Fruit fly (Drosophila melanogaster): Measurements from ENCODE around the gene Pomp.

The Pomp gene

dm6 chr2L:20796758-20797514 lies 9.5 kb downstream of the Pomp start, which contains the start of gene vari (continued):
- TF ChIP-seq CG17361 (GFP tag; IDR thresholded peaks at IDR 0.05) (peak; percentile 37; the same call in 1 of the 3 replicates), CG34224 (GFP tag; IDR thresholded peaks at IDR 0.05; ENCODE audit: partially characterized antibody) (peak; percentile 12; the same call in 1 of the 3 replicates), Bgb (GFP tag; IDR thresholded peaks at IDR 0.05; ENCODE audit: partially characterized antibody) (peak; percentile 60), org-1 (GFP tag; optimal IDR thresholded peaks at IDR 0.05) (no peak), CG13287 (GFP tag; IDR thresholded peaks at IDR 0.05; ENCODE audit: partially characterized antibody) (peak; percentile 22; the same call in 1 of the 2 replicates), CG4360 (GFP tag; IDR thresholded peaks at IDR 0.05) (peak; percentile 57; the same call in 1 of the 2 replicates), eve (GFP tag; optimal IDR thresholded peaks at IDR 0.05) (peak in 1 of 2 experiments; percentile 59), CG17359 (tag; optimal IDR thresholded peaks at IDR 0.05) (peak; percentile 1), Blimp-1 (GFP tag; optimal IDR thresholded peaks at IDR 0.05) (no peak), Meics (GFP tag; optimal IDR thresholded peaks at IDR 0.05) (no peak), CG6654 (GFP tag; optimal IDR thresholded peaks at IDR 0.05) (no peak), CG13296 (GFP tag; optimal IDR thresholded peaks at IDR 0.05) (peak; percentile 26), slp2 (GFP tag; optimal IDR thresholded peaks at IDR 0.05) (no peak), rib (GFP tag; IDR thresholded peaks at IDR 0.05) (0 out of 2 replicates have a peak, but pooled peaks have one; percentile 40), corto (GFP tag; optimal IDR thresholded peaks at IDR 0.05) (no peak), dysf (GFP tag; IDR thresholded peaks at IDR 0.05) (peak; percentile 51; the same call in 1 of the 3 replicates), Dref (GFP tag; IDR thresholded peaks at IDR 0.05) (0 out of 2 replicates have a peak, but pooled peaks have one; percentile 50), Abd-B (GFP tag; optimal IDR thresholded peaks at IDR 0.05) (peak; percentile 45), Antp (GFP tag; optimal IDR thresholded peaks at IDR 0.05) (no peak), CG12299 (tag; optimal IDR thresholded peaks at IDR 0.05) (no peak), Mrtf (GFP tag; IDR thresholded peaks at IDR 0.05) (0 out of 3 replicates have a peak, but pooled peaks have one; percentile 12), CG12744 (GFP tag; optimal IDR thresholded peaks at IDR 0.05) (no peak), chinmo (GFP tag; IDR thresholded peaks at IDR 0.05; ENCODE audit: partially characterized antibody) (peak; percentile 87; the same call in 3 of the 4 replicates), stc (GFP tag; IDR thresholded peaks at IDR 0.05) (peak; percentile 13; the same call in 1 of the 2 replicates), tna (GFP tag; IDR thresholded peaks at IDR 0.05; ENCODE audit: partially characterized antibody) (0 out of 2 replicates have a peak, but pooled peaks have one; percentile 26), CG13894 (tag; optimal IDR thresholded peaks at IDR 0.05) (peak; percentile 61), CG13624 (GFP tag; optimal IDR thresholded peaks at IDR 0.05) (peak; percentile 14), wek (GFP tag; optimal IDR thresholded peaks at IDR 0.05) (no peak), bigmax (GFP tag; optimal IDR thresholded peaks at IDR 0.05) (no peak), Nf-YA (GFP tag; IDR thresholded peaks at IDR 0.05) (no peak), CG15601 (tag; optimal IDR thresholded peaks at IDR 0.05) (no peak), CG15269 (tag; optimal IDR thresholded peaks at IDR 0.05) (peak; percentile 18), Jarid2 (GFP tag; optimal IDR thresholded peaks at IDR 0.05) (peak; percentile 84), Dbx (GFP tag; IDR thresholded peaks at IDR 0.05) (peak; percentile 40; the same call in 2 of the 3 replicates)

- TF ChIP-seq CG4404 (GFP tag; IDR thresholded peaks at IDR 0.05) (no peak), Oaz (GFP tag; IDR thresholded peaks at IDR 0.05) (no peak), hth (optimal IDR thresholded peaks at IDR 0.05) (no peak), CG4854 (GFP tag; optimal IDR thresholded peaks at IDR 0.05) (peak; percentile 35), Jarid2 (GFP tag; optimal IDR thresholded peaks at IDR 0.05) (peak; percentile 94), CG8765 (GFP tag; IDR thresholded peaks at IDR 0.05) (no peak), ems (GFP tag; optimal IDR thresholded peaks at IDR 0.05) (no peak), Tbp (GFP tag; optimal IDR thresholded peaks at IDR 0.05) (no peak), CG12744 (GFP tag; optimal IDR thresholded peaks at IDR 0.05) (peak; percentile 5), gem (tag; optimal IDR thresholded peaks at IDR 0.05) (peak; percentile 66), row (GFP tag; IDR thresholded peaks at IDR 0.05) (peak; percentile 70; the same call in 1 of the 3 replicates), CG10274 (GFP tag; optimal IDR thresholded peaks at IDR 0.05) (no peak), Xbp1 (GFP tag; optimal IDR thresholded peaks at IDR 0.05) (peak; percentile 36), sens-2 (GFP tag; IDR thresholded peaks at IDR 0.05) (no peak), NC2α (GFP tag; optimal IDR thresholded peaks at IDR 0.05) (no peak), B-H1 (GFP tag; IDR thresholded peaks at IDR 0.05) (no peak; the same call in 2 of the 3 replicates), CG12659 (GFP tag; optimal IDR thresholded peaks at IDR 0.05) (peak; percentile 56), dysf (GFP tag; IDR thresholded peaks at IDR 0.05) (no peak; the same call in 1 of the 3 replicates), Hmr (GFP tag; optimal IDR thresholded peaks at IDR 0.05) (peak; percentile 66)
These were observed 10.0 kb downstream of the Pomp start, which contains the start of gene CG9328 for dm6 chr2L:20797515-20797847. TSS of gene CG9328 (plus strand) at chr2L:20797715.
